Fruit fly (Drosophila melanogaster) whole organism, embryonic: ENCODE results near the gene mRpL10.

Source experiments
- Ada2b ChIP-seq: fragments of 200-800 bp; sonication (Bioruptor generic); IDR thresholded peaks from 2 replicates; pipeline ENCODE4 v1.3.6; 2022; ENCODE audit warnings: missing biosample characterization, missing genetic modification characterization
- Aef1 ChIP-seq: fragments of 200-800 bp; sonication (Bioruptor generic); IDR thresholded peaks from 3 replicates; pipeline ENCODE4 v1.3.6; 2022; ENCODE audit warnings: missing biosample characterization, missing genetic modification characterization
- Awh ChIP-seq: fragments of 200-800 bp; sonication (Bioruptor generic); IDR thresholded peaks from 2 replicates; pipeline ENCODE4, ENCODE4 v1.3.6; 2022; ENCODE audit warnings: missing biosample characterization, missing genetic modification characterization
- B-H2 ChIP-seq: fragments of 200-800 bp; sonication (Bioruptor generic); optimal IDR thresholded peaks from 2 replicates; lab custom pipeline; 2018; ENCODE audit warnings: missing biosample characterization, mild to moderate bottlenecking, missing genetic modification characterization
- CG10543 ChIP-seq: fragments of 200-800 bp; sonication (Bioruptor generic); optimal IDR thresholded peaks from 3 replicates; lab custom pipeline; 2017; ENCODE audit warnings: missing biosample characterization, mild to moderate bottlenecking, missing genetic modification characterization, moderate library complexity
- CG11398 ChIP-seq: fragments of 200-800 bp; sonication (Bioruptor generic); optimal IDR thresholded peaks from 2 replicates; lab custom pipeline; 2016; ENCODE audit warnings: missing biosample characterization, missing genetic modification characterization
- CG11504 ChIP-seq: fragments of 200-800 bp; sonication (Bioruptor generic); optimal IDR thresholded peaks from 3 replicates; lab custom pipeline; 2019; ENCODE audit warnings: missing biosample characterization, mild to moderate bottlenecking, missing genetic modification characterization, moderate library complexity
- CG11695 ChIP-seq: fragments of 200-800 bp; sonication (Bioruptor generic); IDR thresholded peaks from 3 replicates; pipeline ENCODE4 v1.3.6; 2022; ENCODE audit warnings: missing biosample characterization, missing genetic modification characterization
- CG12744 ChIP-seq: fragments of 200-800 bp; sonication (Bioruptor generic); optimal IDR thresholded peaks from 2 replicates; lab custom pipeline; 2016; ENCODE audit warnings: missing biosample characterization, missing genetic modification characterization
- CG15601 ChIP-seq: fragments of 200-800 bp; sonication (Bioruptor generic); optimal IDR thresholded peaks from 3 replicates; lab custom pipeline; 2019; ENCODE audit warnings: missing biosample characterization, mild to moderate bottlenecking, missing genetic modification characterization, moderate library complexity
- CG17385 ChIP-seq: fragments of 200-800 bp; sonication (Bioruptor generic); optimal IDR thresholded peaks from 3 replicates; lab custom pipeline; 2018; ENCODE audit warnings: missing biosample characterization, mild to moderate bottlenecking, missing genetic modification characterization
- CG18599 ChIP-seq: fragments of 200-800 bp; sonication (Bioruptor generic); optimal IDR thresholded peaks from 3 replicates; lab custom pipeline; 2017; ENCODE audit warnings: missing biosample characterization, missing genetic modification characterization, mild to moderate bottlenecking, moderate library complexity, missing genetic modification reagents
- CG2120 ChIP-seq: fragments of 200-800 bp; sonication (Bioruptor generic); optimal IDR thresholded peaks from 3 replicates; lab custom pipeline; 2016; ENCODE audit warnings: missing biosample characterization, missing genetic modification characterization
- CG2889 ChIP-seq: fragments of 200-800 bp; sonication (Bioruptor generic); IDR thresholded peaks from 3 replicates; pipeline ENCODE4 v1.3.6; 2022; ENCODE audit warnings: missing biosample characterization, missing genetic modification characterization
- CG3281 ChIP-seq: fragments of 200-800 bp; sonication (Bioruptor generic); optimal IDR thresholded peaks from 3 replicates; lab custom pipeline; 2017; ENCODE audit warnings: missing biosample characterization, mild to moderate bottlenecking, missing genetic modification characterization
- CG3407 ChIP-seq: fragments of 200-800 bp; sonication (Bioruptor generic); optimal IDR thresholded peaks from 2 replicates; lab custom pipeline; 2018; ENCODE audit warnings: missing biosample characterization, mild to moderate bottlenecking, missing genetic modification characterization
- CG4820 ChIP-seq: fragments of 200-800 bp; sonication (Bioruptor generic); optimal IDR thresholded peaks from 3 replicates; lab custom pipeline; 2016; ENCODE audit warnings: missing biosample characterization, missing genetic modification characterization
- CG7372 ChIP-seq: fragments of 200-800 bp; sonication (Bioruptor generic); IDR thresholded peaks from 2 replicates; pipeline ENCODE4 v1.3.6; 2022; ENCODE audit warnings: missing biosample characterization, missing genetic modification characterization
- CG8290 ChIP-seq, 3 experiments: fragments of 200-800 bp; sonication (Bioruptor generic); optimal IDR thresholded peaks; 2 replicates each; lab custom pipeline; 2016 to 2019; ENCODE audit warnings: missing biosample characterization in 3 of 3, missing genetic modification characterization in 3 of 3, mild to moderate bottlenecking in 2 of 3, moderate library complexity in 1 of 3
- CG8388 ChIP-seq: fragments of 200-800 bp; sonication (Bioruptor generic); optimal IDR thresholded peaks from 2 replicates; lab custom pipeline; 2019; ENCODE audit warnings: missing biosample characterization, mild to moderate bottlenecking, missing genetic modification characterization, moderate library complexity
- CG9609 ChIP-seq: fragments of 200-800 bp; sonication (Bioruptor generic); optimal IDR thresholded peaks from 3 replicates; lab custom pipeline; 2016; ENCODE audit warnings: missing biosample characterization, missing genetic modification characterization
- CG9932 ChIP-seq: fragments of 200-800 bp; sonication (Bioruptor generic); IDR thresholded peaks from 2 replicates; pipeline ENCODE4 v1.3.6; 2022; ENCODE audit warnings: missing biosample characterization, missing genetic modification characterization
- Deaf1 ChIP-seq: fragments of 200-800 bp; optimal IDR thresholded peaks from 3 replicates; lab custom pipeline; 2019; ENCODE audit warnings: missing biosample characterization, mild to moderate bottlenecking, missing genetic modification characterization, moderate library complexity
- Dip2 ChIP-seq: fragments of 200-800 bp; sonication (Bioruptor generic); IDR thresholded peaks from 2 replicates; pipeline ENCODE4 v1.3.6; 2022; ENCODE audit warnings: missing biosample characterization, missing genetic modification characterization
- Lhr ChIP-seq: fragments of 200-800 bp; sonication (Bioruptor generic); optimal IDR thresholded peaks from 3 replicates; lab custom pipeline; 2017; ENCODE audit warnings: mild to moderate bottlenecking, missing biosample characterization, missing genetic modification reagents, missing genetic modification characterization
- Scr ChIP-seq: fragments of 200-800 bp; sonication (Bioruptor generic); IDR thresholded peaks from 2 replicates; pipeline ENCODE4 v1.3.6; 2022; ENCODE audit warnings: missing biosample characterization, missing genetic modification characterization; ENCODE audit not compliant: partially characterized antibody
- Xrp1 ChIP-seq: fragments of 200-800 bp; sonication (Bioruptor generic); IDR thresholded peaks from 2 replicates; pipeline ENCODE4 v1.3.6; 2022; ENCODE audit warnings: missing biosample characterization, missing genetic modification characterization
- ab ChIP-seq: fragments of 200-800 bp; sonication (Bioruptor generic); optimal IDR thresholded peaks from 2 replicates; lab custom pipeline; 2016; ENCODE audit warnings: missing biosample characterization, missing genetic modification characterization
- az2 ChIP-seq: fragments of 200-800 bp; sonication (Bioruptor generic); optimal IDR thresholded peaks from 3 replicates; lab custom pipeline; 2016; ENCODE audit warnings: missing biosample characterization, missing genetic modification characterization
- br ChIP-seq: fragments of >200 bp; optimal IDR thresholded peaks from 2 replicates; lab custom pipeline; 2017
- crc ChIP-seq: fragments of 200-800 bp; sonication (Bioruptor generic); optimal IDR thresholded peaks from 2 replicates; lab custom pipeline; 2016; ENCODE audit warnings: missing biosample characterization, missing genetic modification characterization
- dm ChIP-seq: fragments of 200-800 bp; sonication (Bioruptor generic); optimal IDR thresholded peaks from 3 replicates; lab custom pipeline; 2016; ENCODE audit warnings: missing biosample characterization, missing genetic modification characterization
- dpn ChIP-seq, 2 experiments: fragments of 200-800 bp; sonication (Bioruptor generic); optimal IDR thresholded peaks; 3 replicates each; lab custom pipeline; 2016; ENCODE audit warnings: missing biosample characterization in 2 of 2, missing genetic modification characterization in 2 of 2
- ems ChIP-seq: fragments of 200-800 bp; sonication (Bioruptor generic); optimal IDR thresholded peaks from 3 replicates; lab custom pipeline; 2016; ENCODE audit warnings: missing biosample characterization, missing genetic modification characterization
- eyg ChIP-seq: fragments of 200-800 bp; sonication (Bioruptor generic); optimal IDR thresholded peaks from 3 replicates; lab custom pipeline; 2016; ENCODE audit warnings: missing biosample characterization, missing genetic modification characterization
- fd96Cb ChIP-seq: fragments of 200-800 bp; sonication (Bioruptor generic); optimal IDR thresholded peaks from 2 replicates; lab custom pipeline; 2018; ENCODE audit warnings: missing biosample characterization, mild to moderate bottlenecking, missing genetic modification characterization, moderate library complexity
- gce ChIP-seq: fragments of 200-800 bp; sonication (Bioruptor generic); IDR thresholded peaks from 3 replicates; pipeline ENCODE4 v1.3.6; 2022; ENCODE audit warnings: missing biosample characterization, missing genetic modification characterization
- gcm2 ChIP-seq: fragments of 200-800 bp; sonication (Bioruptor generic); optimal IDR thresholded peaks from 2 replicates; lab custom pipeline; 2016; ENCODE audit warnings: missing biosample characterization, missing genetic modification characterization
- ind ChIP-seq: fragments of 200-800 bp; sonication (Bioruptor generic); optimal IDR thresholded peaks from 3 replicates; lab custom pipeline; 2016; ENCODE audit warnings: missing biosample characterization, missing genetic modification characterization
- lab ChIP-seq: fragments of 200-800 bp; sonication (Bioruptor generic); optimal IDR thresholded peaks from 3 replicates; lab custom pipeline; 2017; ENCODE audit warnings: missing biosample characterization, missing genetic modification characterization, mild to moderate bottlenecking, moderate library complexity, missing genetic modification reagents
- lilli ChIP-seq: fragments of 200-800 bp; sonication (Bioruptor generic); optimal IDR thresholded peaks from 3 replicates; lab custom pipeline; 2016; ENCODE audit warnings: missing biosample characterization, missing genetic modification characterization
- lmd ChIP-seq: fragments of 200-800 bp; sonication (Bioruptor generic); IDR thresholded peaks from 2 replicates; pipeline ENCODE4 v1.3.6; 2022; ENCODE audit warnings: missing biosample characterization, missing genetic modification characterization
- lov ChIP-seq, 2 experiments: fragments of 200-800 bp in 1 of 2; fragments of >200 bp in 1 of 2; sonication (Bioruptor generic) in 1 of 2; IDR thresholded peaks in 1 of 2; optimal IDR thresholded peaks in 1 of 2; 2 replicates in 1 of 2; 3 replicates in 1 of 2; pipeline versions ENCODE4 v1.3.6 to Lab custom; 2017 to 2022; ENCODE audit warnings: missing biosample characterization in 1 of 2, missing genetic modification characterization in 1 of 2
- mirr ChIP-seq: fragments of 200-800 bp; sonication (Bioruptor generic); optimal IDR thresholded peaks from 3 replicates; lab custom pipeline; 2018; ENCODE audit warnings: missing biosample characterization, mild to moderate bottlenecking, missing genetic modification characterization
- mld ChIP-seq: fragments of 200-800 bp; sonication (Bioruptor generic); IDR thresholded peaks from 3 replicates; pipeline ENCODE4 v1.3.6; 2022; ENCODE audit warnings: missing biosample characterization, missing genetic modification characterization; ENCODE audit not compliant: partially characterized antibody
- p53 ChIP-seq: fragments of 200-800 bp; sonication (Bioruptor generic); optimal IDR thresholded peaks from 2 replicates; lab custom pipeline; 2016; ENCODE audit warnings: missing biosample characterization, missing genetic modification characterization
- seq ChIP-seq: fragments of 200-800 bp; sonication (Bioruptor generic); IDR thresholded peaks from 2 replicates; pipeline ENCODE4 v1.3.6; 2022; ENCODE audit warnings: missing biosample characterization, missing genetic modification characterization
- sqz ChIP-seq: fragments of 200-800 bp; sonication (Bioruptor generic); optimal IDR thresholded peaks from 3 replicates; lab custom pipeline; 2018; ENCODE audit warnings: missing biosample characterization, mild to moderate bottlenecking, missing genetic modification characterization
- stwl ChIP-seq: fragments of 200-800 bp; sonication (Bioruptor generic); optimal IDR thresholded peaks from 3 replicates; lab custom pipeline; 2018; ENCODE audit warnings: missing biosample characterization, mild to moderate bottlenecking, missing genetic modification characterization, moderate library complexity

The mRpL10 gene

DNA sequence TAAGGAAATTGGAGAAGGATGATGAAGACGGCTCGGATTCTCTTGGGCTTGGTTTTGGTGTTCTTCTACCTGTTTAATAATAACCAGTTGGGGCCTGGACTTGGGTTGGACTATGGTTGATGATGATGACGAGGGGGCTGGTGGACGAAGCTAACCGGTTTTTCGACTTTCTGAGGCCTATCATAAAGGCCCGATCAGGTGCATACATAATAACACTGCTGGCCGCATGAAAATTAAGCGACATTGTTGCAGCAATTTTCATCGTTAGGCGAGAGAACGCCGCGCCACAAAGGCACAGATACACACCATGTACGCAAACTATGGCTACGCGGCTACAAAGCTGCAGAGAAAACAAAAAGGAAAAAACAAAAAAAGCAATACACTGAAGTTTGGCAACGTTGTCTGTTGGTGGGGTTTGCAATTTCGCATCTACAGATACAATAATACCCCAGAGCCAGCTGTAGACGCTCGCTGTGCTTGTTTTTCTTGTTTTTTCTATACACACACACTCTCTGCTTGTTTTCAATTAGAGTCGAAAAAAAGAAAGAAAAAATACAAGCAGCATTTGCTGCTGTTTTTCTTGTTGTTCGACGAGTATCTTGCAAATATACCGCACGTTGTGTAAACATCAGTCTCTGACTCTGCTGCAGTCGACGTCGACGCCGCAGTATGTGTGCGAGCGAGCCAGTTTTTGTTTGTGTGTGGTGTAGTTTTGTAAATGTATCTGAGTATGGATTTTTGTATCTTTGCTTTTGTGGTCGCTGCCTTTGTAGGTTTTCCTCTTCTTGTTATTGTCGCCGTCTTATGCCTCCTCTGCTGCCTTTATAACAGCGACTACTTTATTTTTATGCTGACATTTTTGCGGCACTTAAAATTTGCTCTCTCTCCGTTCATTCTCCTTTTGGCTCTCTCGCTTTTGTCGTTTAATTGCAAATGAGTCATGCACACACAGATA lies 37.2 kb upstream of the mRpL10 start (continued):
- TF ChIP-seq ab (GFP tag; lab: Kevin White, UChicago) (peak; percentile 47), CG8388 (GFP tag; lab: Kevin White, UChicago) (peak; percentile 43), Aef1 (no peak), dm (GFP tag; lab: Kevin White, UChicago) (peak; percentile 30), lov (optimal IDR thresholded peaks at IDR 0.05; lab: Kevin White, UChicago) (no peak), lov (GFP tag; IDR thresholded peaks at IDR 0.05; lab: Robert Waterston, UW) (no peak), CG15601 (tag; lab: Kevin White, UChicago) (peak; percentile 75), eyg (peak; percentile 74), gcm2 (GFP tag; lab: Kevin White, UChicago) (peak; percentile 68), Ada2b (no peak), B-H2 (GFP tag; lab: Kevin White, UChicago) (peak; percentile 96), mld (GFP tag; lab: Robert Waterston, UW) (no peak), CG3281 (peak; percentile 86), crc (peak; percentile 15), p53 (GFP tag; lab: Kevin White, UChicago) (no peak), stwl (tag; lab: Kevin White, UChicago) (no peak), az2 (GFP tag; lab: Kevin White, UChicago) (peak; percentile 6), mirr (GFP tag; lab: Kevin White, UChicago) (peak; percentile 98), CG12744 (GFP tag; lab: Kevin White, UChicago) (peak; percentile 55), dpn (GFP tag; optimal IDR thresholded peaks at IDR 0.05; lab: Kevin White, UChicago) (peak in 1 of 2 experiments; percentile 4), lmd (GFP tag; lab: Robert Waterston, UW) (no peak), CG2120 (GFP tag; lab: Kevin White, UChicago) (peak; percentile 65), Deaf1 (no peak), Xrp1 (GFP tag; lab: Robert Waterston, UW) (no peak), CG2889 (GFP tag; lab: Robert Waterston, UW) (no peak), CG9932 (GFP tag; lab: Robert Waterston, UW) (no peak), lilli (GFP tag; lab: Kevin White, UChicago) (peak; percentile 54), CG11398 (GFP tag; lab: Kevin White, UChicago) (peak; percentile 69), Dip2 (GFP tag; lab: Robert Waterston, UW) (no peak), CG4820 (GFP tag; lab: Kevin White, UChicago) (no peak), seq (GFP tag; lab: Robert Waterston, UW) (no peak), lab (GFP tag; lab: Kevin White, UChicago) (peak; percentile 95), br (lab: Kevin White, UChicago) (no peak), CG17385 (GFP tag; lab: Kevin White, UChicago) (peak; percentile 87), CG18599 (GFP tag; lab: Kevin White, UChicago) (peak; percentile 93), CG8290 (GFP tag; optimal IDR thresholded peaks at IDR 0.05; lab: Kevin White, UChicago) (no peak), CG8290 (tag; optimal IDR thresholded peaks at IDR 0.05; lab: Kevin White, UChicago) (peak; percentile 28 to 68), CG7372 (GFP tag; lab: Robert Waterston, UW) (no peak), ind (GFP tag; lab: Kevin White, UChicago) (no peak), fd96Cb (tag; lab: Kevin White, UChicago) (no peak), CG3407 (peak; percentile 100), gce (GFP tag; lab: Robert Waterston, UW) (no peak), Scr (GFP tag; lab: Robert Waterston, UW) (no peak), Awh (GFP tag; lab: Robert Waterston, UW) (no peak), CG11504 (tag; lab: Kevin White, UChicago) (peak; percentile 66), sqz (GFP tag; lab: Kevin White, UChicago) (peak; percentile 99), Lhr (GFP tag; lab: Kevin White, UChicago) (no peak), CG9609 (GFP tag; lab: Kevin White, UChicago) (no peak), CG10543 (GFP tag; lab: Kevin White, UChicago) (peak; percentile 97), CG11695 (GFP tag; lab: Robert Waterston, UW) (no peak), ems (peak; percentile 58)
